Fruit fly (Drosophila melanogaster) whole organism, prepupa: ENCODE measurements around the gene CG5828.

ENCODE experiments used
- CG10631 ChIP-seq: fragments of 200-800 bp; sonication (Bioruptor generic); optimal IDR thresholded peaks from 2 replicates; lab custom pipeline; 2016; ENCODE audit warnings: missing biosample characterization, missing genetic modification characterization
- CG10669 ChIP-seq: fragments of 200-800 bp; sonication (Bioruptor generic); optimal IDR thresholded peaks from 3 replicates; lab custom pipeline; 2018; ENCODE audit warnings: missing biosample characterization, mild to moderate bottlenecking, missing genetic modification characterization, moderate library complexity
- CG11902 ChIP-seq: fragments of 200-800 bp; sonication (Bioruptor generic); optimal IDR thresholded peaks from 3 replicates; lab custom pipeline; 2016; ENCODE audit warnings: missing biosample characterization, missing genetic modification characterization
- CG15336 ChIP-seq: fragments of 200-800 bp; sonication (Bioruptor generic); IDR thresholded peaks from 2 replicates; pipeline ENCODE4 v1.3.6; 2022; ENCODE audit warnings: missing biosample characterization, missing genetic modification characterization
- CG16779 ChIP-seq: fragments of 200-800 bp; sonication (Bioruptor generic); optimal IDR thresholded peaks from 3 replicates; lab custom pipeline; 2017; ENCODE audit warnings: missing biosample characterization, mild to moderate bottlenecking, missing genetic modification characterization
- CG4318 ChIP-seq: fragments of 200-800 bp; sonication (Bioruptor generic); optimal IDR thresholded peaks from 3 replicates; lab custom pipeline; 2017; ENCODE audit warnings: missing biosample characterization, mild to moderate bottlenecking, missing genetic modification characterization
- CG6276 ChIP-seq: fragments of 200-800 bp; sonication (Bioruptor generic); optimal IDR thresholded peaks from 2 replicates; lab custom pipeline; 2017; ENCODE audit warnings: missing biosample characterization, mild to moderate bottlenecking, missing genetic modification characterization
- CG8319 ChIP-seq: fragments of 200-800 bp; sonication (Bioruptor generic); optimal IDR thresholded peaks from 3 replicates; lab custom pipeline; 2016; ENCODE audit warnings: missing biosample characterization, missing genetic modification characterization
- Eip78C ChIP-seq: fragments of 200-800 bp; sonication (Bioruptor generic); peaks from one replicate; lab custom pipeline; 2016; ENCODE audit warnings: missing biosample characterization, missing genetic modification characterization
- Eip93F ChIP-seq: fragments of 200-800 bp; sonication (Bioruptor generic); optimal IDR thresholded peaks from 2 replicates; lab custom pipeline; 2016; ENCODE audit warnings: missing biosample characterization, mild to moderate bottlenecking, missing genetic modification characterization
- Ets96B ChIP-seq: fragments of 200-800 bp; optimal IDR thresholded peaks from 2 replicates; lab custom pipeline; 2019; ENCODE audit warnings: missing biosample characterization, mild to moderate bottlenecking, missing genetic modification characterization, moderate library complexity
- Hr38 ChIP-seq: sonication (Bioruptor generic); optimal IDR thresholded peaks from 2 replicates; lab custom pipeline; 2016; ENCODE audit warnings: missing biosample characterization, missing genetic modification characterization
- Smox ChIP-seq: fragments of 200-800 bp; sonication (Bioruptor generic); optimal IDR thresholded peaks from 3 replicates; lab custom pipeline; 2016; ENCODE audit warnings: missing biosample characterization, missing genetic modification characterization
- Sox14 ChIP-seq: fragments of 200-800 bp; sonication (Bioruptor generic); optimal IDR thresholded peaks from 3 replicates; lab custom pipeline; 2016; ENCODE audit warnings: missing biosample characterization, missing genetic modification characterization
- acj6 ChIP-seq: fragments of 200-800 bp; sonication (Bioruptor generic); optimal IDR thresholded peaks from 3 replicates; lab custom pipeline; 2016; ENCODE audit warnings: missing biosample characterization, missing genetic modification characterization
- cyc ChIP-seq: fragments of 200-800 bp; sonication (Bioruptor generic); optimal IDR thresholded peaks from 3 replicates; lab custom pipeline; 2016; ENCODE audit warnings: missing biosample characterization, missing genetic modification characterization
- dsx ChIP-seq: fragments of 200-800 bp; optimal IDR thresholded peaks from 3 replicates; lab custom pipeline; 2019; ENCODE audit warnings: missing biosample characterization, mild to moderate bottlenecking, missing genetic modification characterization, moderate library complexity; ENCODE audit not compliant: poor library complexity, severe bottlenecking
- esn ChIP-seq: fragments of 200-800 bp; sonication (Bioruptor generic); optimal IDR thresholded peaks from 2 replicates; lab custom pipeline; 2016; ENCODE audit warnings: missing biosample characterization, mild to moderate bottlenecking, missing genetic modification characterization, moderate library complexity
- fkh ChIP-seq: fragments of 200-800 bp; sonication (Bioruptor generic); optimal IDR thresholded peaks from 3 replicates; lab custom pipeline; 2017; ENCODE audit warnings: missing biosample characterization, mild to moderate bottlenecking, missing genetic modification characterization, moderate library complexity
- net ChIP-seq: fragments of 200-800 bp; sonication (Bioruptor generic); optimal IDR thresholded peaks from 3 replicates; lab custom pipeline; 2016; ENCODE audit warnings: missing biosample characterization, missing genetic modification characterization
- salr ChIP-seq, 2 experiments: fragments of 200-800 bp; sonication (Bioruptor generic); optimal IDR thresholded peaks; 3 replicates each; lab custom pipeline; 2016 to 2018; ENCODE audit warnings: missing biosample characterization in 2 of 2, missing genetic modification characterization in 2 of 2, mild to moderate bottlenecking in 1 of 2
- spab ChIP-seq: fragments of 200-800 bp; sonication (Bioruptor generic); optimal IDR thresholded peaks from 2 replicates; lab custom pipeline; 2017; ENCODE audit warnings: missing biosample characterization, mild to moderate bottlenecking, missing genetic modification characterization, missing genetic modification reagents
- svp ChIP-seq: fragments of 200-800 bp; sonication (Bioruptor generic); peaks from one replicate; lab custom pipeline; 2016; ENCODE audit warnings: missing biosample characterization, missing genetic modification characterization
- topi ChIP-seq: fragments of 200-800 bp; sonication (Bioruptor generic); optimal IDR thresholded peaks from 3 replicates; lab custom pipeline; 2016; ENCODE audit warnings: missing biosample characterization, missing genetic modification characterization

Gene CG5828

dm6 chr2L:5116489-5116888 is 22.7 kb downstream of the CG5828 start:
- TF ChIP-seq cyc (GFP tag; lab: Kevin White, UChicago) (no peak), salr (GFP tag; optimal IDR thresholded peaks at IDR 0.05; lab: Kevin White, UChicago) (no peak), Smox (no peak), Eip93F (GFP tag; lab: Kevin White, UChicago) (no peak), CG11902 (GFP tag; lab: Kevin White, UChicago) (no peak), Sox14 (GFP tag; lab: Kevin White, UChicago) (no peak), CG10631 (no peak), acj6 (GFP tag; lab: Kevin White, UChicago) (no peak), net (GFP tag; lab: Kevin White, UChicago) (no peak), CG10669 (no peak), Hr38 (no peak), CG16779 (no peak), spab (GFP tag; lab: Kevin White, UChicago) (no peak), topi (GFP tag; lab: Kevin White, UChicago) (no peak), CG4318 (GFP tag; lab: Kevin White, UChicago) (no peak)

dm6 chr2L:5117054-5117453 is 23.3 kb downstream of the CG5828 start:
- TF ChIP-seq acj6 (GFP tag; lab: Kevin White, UChicago) (peak; percentile 7), Ets96B (no peak), Eip78C (peak; percentile 61), cyc (GFP tag; lab: Kevin White, UChicago) (no peak), esn (GFP tag; lab: Kevin White, UChicago) (peak; percentile 31), Smox (no peak), CG11902 (GFP tag; lab: Kevin White, UChicago) (no peak), fkh (GFP tag; lab: Kevin White, UChicago) (peak; percentile 56), Eip93F (GFP tag; lab: Kevin White, UChicago) (no peak)

- TF ChIP-seq CG10631 (no peak), Hr38 (no peak), CG15336 (GFP tag; lab: Robert Waterston, UW) (no peak), dsx (GFP tag; lab: Kevin White, UChicago) (no peak), Sox14 (GFP tag; lab: Kevin White, UChicago) (no peak), CG16779 (no peak), svp (GFP tag; lab: Kevin White, UChicago) (no peak), spab (GFP tag; lab: Kevin White, UChicago) (no peak), CG6276 (GFP tag; lab: Kevin White, UChicago) (no peak), Smox (no peak), CG8319 (no peak)
- TF ChIP-seq, all 60 proteins: peak for 0
Observed at dm6 chr2L:5119640-5120039, 25.9 kb downstream of the CG5828 start.
